Fruit fly (Drosophila melanogaster) S2 (cell line): ENCODE results near the gene Rpn10.
A peak's percentile ranks its signal among the peaks of the same experiment; 100 is the strongest.

Experiments
- CG8478 ChIP-seq: fragments of >200 bp; optimal IDR thresholded peaks from 2 replicates; lab custom pipeline; 2018
- CTCF ChIP-seq, 2 experiments: fragments of >200 bp; optimal IDR thresholded peaks; 2 replicates each; lab custom pipeline; 2018

Rpn10 gene

dm6 chr3L:21565126-21565525, 28.3 kb downstream of the Rpn10 start, which contains the start of gene CG7634:
Gene CG7634 (plus strand): TSS chr3L:21565426.
- no peak for TF ChIP-seq CTCF (optimal IDR thresholded peaks at IDR 0.05; lab: Kevin White, UChicago)
- no peak for TF ChIP-seq CG8478 (lab: Kevin White, UChicago)

- TF ChIP-seq CTCF (optimal IDR thresholded peaks at IDR 0.05; lab: Kevin White, UChicago) (no peak), CG8478 (lab: Kevin White, UChicago) (no peak)
Measured at dm6 chr3L:21568254-21568653, 31.5 kb downstream of the Rpn10 start.

DNA sequence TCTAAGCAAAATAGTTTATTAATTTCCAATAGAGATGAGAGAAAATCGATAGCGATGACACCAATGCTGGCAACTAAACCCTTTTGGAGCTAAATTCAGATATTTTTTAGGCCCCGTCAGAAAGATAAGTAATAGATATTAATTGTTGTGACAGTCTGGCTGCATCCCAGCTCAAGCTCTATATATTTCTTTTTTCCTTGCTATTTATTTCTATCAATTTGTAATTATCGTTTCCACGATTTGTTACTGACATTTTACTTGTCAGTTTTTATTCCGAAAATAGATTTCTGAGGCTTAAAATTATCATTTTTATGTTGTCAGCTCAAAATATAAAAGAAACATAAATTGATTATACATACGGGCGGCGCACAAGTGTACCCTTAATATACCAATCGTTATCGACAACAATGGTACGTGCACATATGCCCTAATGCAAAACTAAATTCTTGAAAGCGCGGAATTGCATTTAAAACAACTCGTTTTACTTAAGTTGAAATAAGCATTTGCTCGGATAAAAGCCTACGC, 32.1 kb downstream of the Rpn10 start, which contains the start of the genes CRIF and SMC5:
TSS of gene CRIF (minus strand) at position 51 of the 525 bp plus-strand sequence.
TSS of gene SMC5 (plus strand) at position 329 of the 525 bp plus-strand sequence.
- no peak for TF ChIP-seq CG8478 (lab: Kevin White, UChicago)

DNA sequence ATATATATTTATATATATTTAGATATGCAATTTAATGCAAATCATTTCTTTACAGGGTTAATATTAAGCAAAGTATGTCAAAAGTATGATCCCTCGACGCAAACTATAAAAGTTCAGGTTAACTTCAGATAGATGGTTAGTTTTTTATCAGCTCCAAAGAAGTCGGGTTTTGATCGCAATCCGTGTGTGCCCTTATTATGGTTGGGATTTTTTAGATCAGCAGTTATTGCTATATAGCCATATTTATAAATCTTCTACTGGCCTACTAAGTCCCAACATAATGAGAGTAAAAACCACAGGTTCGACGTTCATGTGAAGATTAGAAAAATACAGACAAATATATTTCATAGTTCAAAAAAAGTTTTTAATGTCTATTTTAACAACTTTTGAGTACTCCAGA, 37.0 kb downstream of the Rpn10 start, which contains the start of gene EMC10:
TSS of gene EMC10 (plus strand) at position 301 of the 400 bp plus-strand sequence.
- TF ChIP-seq CTCF (optimal IDR thresholded peaks at IDR 0.05; lab: Kevin White, UChicago), result no peak
- no peak for TF ChIP-seq CG8478 (lab: Kevin White, UChicago)

dm6 chr3L:21574296-21574745, 37.5 kb downstream of the Rpn10 start:
- no peak for TF ChIP-seq CG8478 (lab: Kevin White, UChicago)
- TF ChIP-seq CTCF (optimal IDR thresholded peaks at IDR 0.05; lab: Kevin White, UChicago), result no peak

DNA sequence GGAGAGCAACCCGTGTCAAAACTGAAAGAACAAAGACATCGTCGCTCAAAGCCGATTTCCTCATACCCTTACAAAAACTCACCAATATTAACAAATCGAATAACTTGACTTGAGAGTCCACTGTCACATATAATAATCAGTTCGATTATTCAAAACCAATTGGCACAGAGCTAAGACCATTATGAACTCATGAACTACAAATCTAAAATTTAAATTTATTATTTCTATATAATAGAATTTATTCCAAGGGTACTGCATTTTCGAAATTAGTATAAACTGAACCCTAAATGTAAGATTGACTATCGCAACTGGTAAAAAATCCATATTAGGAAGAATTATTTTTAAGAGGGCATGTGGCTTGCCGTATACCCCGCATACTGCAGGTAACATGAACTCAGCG, 45.2 kb downstream of the Rpn10 start:
- no peak for TF ChIP-seq CTCF (optimal IDR thresholded peaks at IDR 0.05; lab: Kevin White, UChicago)
- TF ChIP-seq CG8478 (lab: Kevin White, UChicago), result no peak

DNA sequence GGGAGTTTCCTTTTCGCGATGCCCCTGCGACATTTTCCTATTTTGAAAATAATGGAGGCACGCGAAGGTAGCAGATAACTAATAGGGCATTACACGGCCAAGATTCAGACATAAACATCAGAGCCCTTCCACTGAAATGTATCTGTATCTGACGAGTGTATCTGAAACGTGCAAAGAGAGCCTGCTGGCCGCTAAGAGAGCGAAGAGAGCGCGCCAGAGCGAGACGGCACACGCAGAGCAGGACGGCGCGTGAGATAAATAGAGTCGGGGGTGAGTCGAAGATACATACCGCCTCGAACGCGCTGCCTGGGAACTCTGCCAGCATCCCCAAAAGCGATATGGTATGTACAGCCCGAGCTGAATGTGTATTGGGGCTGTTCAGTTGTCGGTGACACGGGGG, 47.9 kb downstream of the Rpn10 start:
- TF ChIP-seq CTCF (optimal IDR thresholded peaks at IDR 0.05; lab: Kevin White, UChicago), result peak in 1 of 2 experiments; percentile 3
- TF ChIP-seq CG8478 (lab: Kevin White, UChicago), result no peak

dm6 chr3L:21585397-21585796, 48.6 kb downstream of the Rpn10 start:
- TF ChIP-seq CG8478 (lab: Kevin White, UChicago) (no peak), CTCF (optimal IDR thresholded peaks at IDR 0.05; lab: Kevin White, UChicago) (no peak)

DNA sequence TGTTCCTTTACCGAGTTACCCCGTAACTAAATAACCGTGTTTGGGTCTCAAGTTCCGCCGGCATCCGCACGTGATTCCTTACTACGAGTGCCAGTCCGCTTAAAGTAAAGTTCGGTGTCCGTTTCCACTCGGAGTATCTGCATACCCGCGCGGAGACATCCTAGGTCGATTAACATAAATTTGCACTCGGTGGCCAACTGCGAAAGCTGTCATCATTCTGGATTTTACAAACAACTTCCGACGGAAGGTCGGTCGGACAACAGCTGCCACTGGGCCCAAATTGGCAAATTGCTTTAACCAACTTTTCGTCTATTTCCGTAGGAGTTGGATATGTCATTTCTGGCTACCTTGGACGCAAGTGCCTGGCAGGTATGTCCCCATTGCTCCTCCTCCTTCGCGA, 49.7 kb downstream of the Rpn10 start, which contains the start of gene TfAP-2:
TSS of gene TfAP-2 (plus strand) at position 301 of the 400 bp plus-strand sequence.
- TF ChIP-seq CTCF (optimal IDR thresholded peaks at IDR 0.05; lab: Kevin White, UChicago) (no peak), CG8478 (lab: Kevin White, UChicago) (no peak)
